Comparison of ENCODE assay signal across 4 worm cellular contexts in genomic region chrX:12693150-12693589, ce11.
A peak's percentile ranks its signal among the peaks of the same experiment; 100 is the strongest.
TF ChIP-seq lines count a peak whose summit lies in the region.

No protein-coding gene starts in this region.

TF ChIP-seq in whole organism, L2 larva, 48 proteins besides CTCF, POLR2A, EP300 and RAD21:
- TF ChIP-seq skn-1 (tag; optimal IDR thresholded peaks at IDR 0.05; lab: Kevin White, UChicago) (no peak), aly-2 (tag; optimal IDR thresholded peaks at IDR 0.05; lab: Kevin White, UChicago) (no peak), lin-13 (GFP tag; optimal IDR thresholded peaks at IDR 0.05; lab: Kevin White, UChicago) (peak; percentile 42), elt-3 (tag; optimal IDR thresholded peaks at IDR 0.05; lab: Kevin White, UChicago) (no peak), Y55F3AM.14 (GFP tag; optimal IDR thresholded peaks at IDR 0.05; lab: Kevin White, UChicago) (no peak), blmp-1 (tag; optimal IDR thresholded peaks at IDR 0.05; lab: Kevin White, UChicago; ENCODE audit: insufficient read depth) (no peak), nhr-77 (tag; optimal IDR thresholded peaks at IDR 0.05; lab: Kevin White, UChicago) (no peak), crh-2 (tag; optimal IDR thresholded peaks at IDR 0.05; lab: Kevin White, UChicago) (peak; percentile 27), sma-9 (GFP tag; optimal IDR thresholded peaks at IDR 0.05; lab: Kevin White, UChicago) (peak; percentile 21), sma-9 (tag; optimal IDR thresholded peaks at IDR 0.05; lab: Kevin White, UChicago) (no peak), ceh-16 (tag; optimal IDR thresholded peaks at IDR 0.05; lab: Kevin White, UChicago) (no peak), mdl-1 (tag; optimal IDR thresholded peaks at IDR 0.05; lab: Kevin White, UChicago) (no peak), R02D3.7 (tag; optimal IDR thresholded peaks at IDR 0.05; lab: Kevin White, UChicago) (no peak), nhr-129 (tag; optimal IDR thresholded peaks at IDR 0.05; lab: Kevin White, UChicago) (no peak)

TF ChIP-seq in whole organism, L4 larva, 104 proteins besides CTCF, POLR2A, EP300 and RAD21:
- no peak for TF ChIP-seq lin-1 (GFP tag; IDR thresholded peaks at IDR 0.05; lab: Robert Waterston, UW)
- no peak for TF ChIP-seq nhr-11 (tag; optimal IDR thresholded peaks at IDR 0.05; lab: Kevin White, UChicago)
- peak; percentile 66 for TF ChIP-seq aha-1 (tag; lab: Kevin White, UChicago)
- 0 out of 2 replicates have a peak, but pooled peaks have one; percentile 45 for TF ChIP-seq nhr-42 (GFP tag; IDR thresholded peaks at IDR 0.05; lab: Robert Waterston, UW)
- TF ChIP-seq F37D6.2 (tag; optimal IDR thresholded peaks at IDR 0.05; lab: Kevin White, UChicago): peak; percentile 48
- no peak for TF ChIP-seq mep-1 (tag; optimal IDR thresholded peaks at IDR 0.05; lab: Kevin White, UChicago)
- no peak for TF ChIP-seq ceh-20 (GFP tag; IDR thresholded peaks at IDR 0.05; lab: Robert Waterston, UW)
- TF ChIP-seq zip-2 (tag; optimal IDR thresholded peaks at IDR 0.05; lab: Kevin White, UChicago): no peak
- peak in 1 of 2 experiments; percentile 0 for TF ChIP-seq lsy-2 (tag; optimal IDR thresholded peaks at IDR 0.05; lab: Kevin White, UChicago)
- TF ChIP-seq cey-2 (tag; optimal IDR thresholded peaks at IDR 0.05; lab: Kevin White, UChicago; ENCODE audit: borderline replicate concordance, insufficient read depth): no peak
- peak in 1 of 2 experiments; percentile 24 for TF ChIP-seq ZK546.5 (tag; optimal IDR thresholded peaks at IDR 0.05; lab: Kevin White, UChicago)
- TF ChIP-seq tra-1 (GFP tag; IDR thresholded peaks at IDR 0.05; lab: Robert Waterston, UW): no peak
- TF ChIP-seq rbr-2 (tag; optimal IDR thresholded peaks at IDR 0.05; lab: Kevin White, UChicago): peak; percentile 3

TF ChIP-seq in whole organism, late embryonic, 69 proteins besides CTCF, POLR2A, EP300 and RAD21:
- TF ChIP-seq hlh-30 (tag; optimal IDR thresholded peaks at IDR 0.05; lab: Kevin White, UChicago; ENCODE audit: insufficient read depth) (no peak), ceh-19 (GFP tag; optimal IDR thresholded peaks at IDR 0.05; lab: Kevin White, UChicago) (peak; percentile 61), ceh-18 (tag; optimal IDR thresholded peaks at IDR 0.05; lab: Kevin White, UChicago) (no peak), che-1 (tag; optimal IDR thresholded peaks at IDR 0.05; lab: Kevin White, UChicago) (peak; percentile 30), syd-9 (tag; optimal IDR thresholded peaks at IDR 0.05; lab: Kevin White, UChicago) (peak; percentile 64), pha-4 (tag; optimal IDR thresholded peaks at IDR 0.05; lab: Kevin White, UChicago) (no peak), C38D4.7 (GFP tag; optimal IDR thresholded peaks at IDR 0.05; lab: Kevin White, UChicago) (peak; percentile 32), unc-42 (tag; optimal IDR thresholded peaks at IDR 0.05; lab: Kevin White, UChicago) (peak; percentile 31), hlh-15 (tag; optimal IDR thresholded peaks at IDR 0.05; lab: Kevin White, UChicago) (no peak), ttx-3 (tag; optimal IDR thresholded peaks at IDR 0.05; lab: Kevin White, UChicago) (peak; percentile 50), ama-1 (optimal IDR thresholded peaks at IDR 0.05; lab: Kevin White, UChicago) (peak; percentile 97), tbx-2 (tag; optimal IDR thresholded peaks at IDR 0.05; lab: Kevin White, UChicago) (peak; percentile 33), ceh-45 (GFP tag; IDR thresholded peaks at IDR 0.05; lab: Robert Waterston, UW) (0 out of 2 replicates have a peak, but pooled peaks have one; percentile 14), unc-86 (tag; optimal IDR thresholded peaks at IDR 0.05; lab: Kevin White, UChicago) (peak; percentile 62), dve-1 (tag; optimal IDR thresholded peaks at IDR 0.05; lab: Kevin White, UChicago) (no peak), nfya-1 (tag; optimal IDR thresholded peaks at IDR 0.05; lab: Kevin White, UChicago) (peak; percentile 52), ceh-24 (tag; optimal IDR thresholded peaks at IDR 0.05; lab: Kevin White, UChicago) (peak; percentile 13), K02D7.2 (tag; optimal IDR thresholded peaks at IDR 0.05; lab: Kevin White, UChicago) (peak; percentile 28), unc-3 (GFP tag; conservative IDR thresholded peaks at IDR 0.05; lab: Robert Waterston, UW) (peak; percentile 61), unc-3 (tag; optimal IDR thresholded peaks at IDR 0.05; lab: Kevin White, UChicago) (no peak), F13H6.1 (tag; optimal IDR thresholded peaks at IDR 0.05; lab: Kevin White, UChicago) (peak; percentile 7), pha-2 (tag; optimal IDR thresholded peaks at IDR 0.05; lab: Kevin White, UChicago) (peak; percentile 36)

TF ChIP-seq in whole organism, mixed stage, embryonic, 35 proteins besides CTCF, POLR2A, EP300 and RAD21:
- TF ChIP-seq ceh-39 (tag; optimal IDR thresholded peaks at IDR 0.05; lab: Kevin White, UChicago) (no peak), bed-3 (GFP tag; optimal IDR thresholded peaks at IDR 0.05; lab: Kevin White, UChicago) (peak; percentile 44), lsy-2 (tag; optimal IDR thresholded peaks at IDR 0.05; lab: Kevin White, UChicago) (peak; percentile 46), sem-2 (GFP tag; optimal IDR thresholded peaks at IDR 0.05; lab: Kevin White, UChicago) (no peak), M03D4.4 (tag; optimal IDR thresholded peaks at IDR 0.05; lab: Kevin White, UChicago) (peak; percentile 55), ham-2 (GFP tag; optimal IDR thresholded peaks at IDR 0.05; lab: Kevin White, UChicago) (no peak), unc-62 (GFP tag; optimal IDR thresholded peaks at IDR 0.05; lab: Kevin White, UChicago) (no peak), lin-13 (tag; optimal IDR thresholded peaks at IDR 0.05; lab: Kevin White, UChicago) (no peak), ceh-83 (GFP tag; optimal IDR thresholded peaks at IDR 0.05; lab: Kevin White, UChicago) (peak; percentile 81), tbx-8 (GFP tag; optimal IDR thresholded peaks at IDR 0.05; lab: Kevin White, UChicago) (no peak), pha-4 (tag; optimal IDR thresholded peaks at IDR 0.05; lab: Kevin White, UChicago) (no peak), mep-1 (tag; optimal IDR thresholded peaks at IDR 0.05; lab: Kevin White, UChicago) (no peak), sptf-1 (tag; optimal IDR thresholded peaks at IDR 0.05; lab: Kevin White, UChicago) (peak; percentile 69), drap-1 (GFP tag; optimal IDR thresholded peaks at IDR 0.05; lab: Kevin White, UChicago) (peak; percentile 48), nhr-76 (tag; optimal IDR thresholded peaks at IDR 0.05; lab: Kevin White, UChicago) (no peak), lin-32 (GFP tag; optimal IDR thresholded peaks at IDR 0.05; lab: Kevin White, UChicago) (peak; percentile 50), nhr-28 (tag; optimal IDR thresholded peaks at IDR 0.05; lab: Kevin White, UChicago) (no peak), cnd-1 (tag; optimal IDR thresholded peaks at IDR 0.05; lab: Kevin White, UChicago) (peak; percentile 53), ceh-43 (GFP tag; optimal IDR thresholded peaks at IDR 0.05; lab: Kevin White, UChicago) (peak; percentile 54), elt-3 (tag; optimal IDR thresholded peaks at IDR 0.05; lab: Kevin White, UChicago) (no peak), unc-120 (tag; optimal IDR thresholded peaks at IDR 0.05; lab: Kevin White, UChicago; ENCODE audit: poor library complexity, severe bottlenecking) (peak; percentile 11), ztf-11 (tag; optimal IDR thresholded peaks at IDR 0.05; lab: Kevin White, UChicago) (no peak), ces-1 (GFP tag; optimal IDR thresholded peaks at IDR 0.05; lab: Kevin White, UChicago) (peak; percentile 67), unc-39 (tag; optimal IDR thresholded peaks at IDR 0.05; lab: Kevin White, UChicago) (no peak), zip-8 (tag; optimal IDR thresholded peaks at IDR 0.05; lab: Kevin White, UChicago) (no peak), flh-1 (GFP tag; optimal IDR thresholded peaks at IDR 0.05; lab: Kevin White, UChicago) (no peak), nhr-12 (tag; optimal IDR thresholded peaks at IDR 0.05; lab: Kevin White, UChicago) (no peak), elt-1 (tag; optimal IDR thresholded peaks at IDR 0.05; lab: Kevin White, UChicago; ENCODE audit: borderline replicate concordance, insufficient read depth) (no peak), mls-2 (tag; optimal IDR thresholded peaks at IDR 0.05; lab: Kevin White, UChicago) (peak; percentile 59)
